Fruit fly (Drosophila melanogaster): ENCODE results near the gene gcm.

The gcm gene

DNA sequence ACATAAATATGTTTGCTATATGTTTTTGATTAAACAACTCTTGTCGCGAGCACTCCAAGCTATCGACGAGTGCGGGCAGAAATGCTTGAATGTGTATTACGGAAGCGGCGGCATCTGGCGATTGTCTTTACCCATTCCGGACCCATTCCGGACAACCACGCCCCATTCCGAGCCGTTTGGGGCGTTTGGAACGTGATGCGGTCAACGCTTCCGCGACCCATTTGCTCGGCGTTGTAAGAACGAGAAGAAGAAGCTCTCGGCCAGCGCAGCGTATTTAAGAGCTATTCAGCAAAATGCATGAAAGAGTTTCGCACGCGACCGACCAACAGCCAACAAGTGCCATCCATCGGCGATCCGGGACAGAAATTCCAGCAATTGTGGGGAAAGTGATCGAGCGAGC is 36.0 kb downstream of the gcm start, which contains the start of gene CG13114:
CG13114 (plus strand) TSS at position 301 of the 400 bp plus-strand sequence.
- TF ChIP-seq insv (optimal IDR thresholded peaks at IDR 0.05) (no peak), Myc (optimal IDR thresholded peaks at IDR 0.05) (no peak), h (optimal IDR thresholded peaks at IDR 0.05) (no peak), psq (optimal IDR thresholded peaks at IDR 0.05) (no peak), Sin3A (optimal IDR thresholded peaks at IDR 0.05) (no peak), ttk (optimal IDR thresholded peaks at IDR 0.05) (no peak)

dm6 chr2L:9543871-9544270 is 37.7 kb downstream of the gcm start, which contains the start of gene CG13113:
Gene CG13113 (plus strand): TSS chr2L:9544171.
- TF ChIP-seq h (optimal IDR thresholded peaks at IDR 0.05) (no peak), ttk (optimal IDR thresholded peaks at IDR 0.05) (no peak), insv (optimal IDR thresholded peaks at IDR 0.05) (no peak), Sin3A (optimal IDR thresholded peaks at IDR 0.05) (no peak), psq (optimal IDR thresholded peaks at IDR 0.05) (no peak), Myc (optimal IDR thresholded peaks at IDR 0.05) (no peak)

dm6 chr2L:9542578-9542977 is 39.0 kb downstream of the gcm start, which contains the start of gene Cpr30B:
Gene Cpr30B (plus strand): TSS chr2L:9542878.
- TF ChIP-seq insv (optimal IDR thresholded peaks at IDR 0.05): no peak
- TF ChIP-seq Myc (optimal IDR thresholded peaks at IDR 0.05): no peak
- TF ChIP-seq ttk (optimal IDR thresholded peaks at IDR 0.05): no peak
- TF ChIP-seq h (optimal IDR thresholded peaks at IDR 0.05): no peak
- no peak for TF ChIP-seq Sin3A (optimal IDR thresholded peaks at IDR 0.05)
- no peak for TF ChIP-seq psq (optimal IDR thresholded peaks at IDR 0.05)

- no peak for TF ChIP-seq h (optimal IDR thresholded peaks at IDR 0.05)
- no peak for TF ChIP-seq Sin3A (optimal IDR thresholded peaks at IDR 0.05)
- TF ChIP-seq ttk (optimal IDR thresholded peaks at IDR 0.05): no peak
- TF ChIP-seq psq (optimal IDR thresholded peaks at IDR 0.05): no peak
- no peak for TF ChIP-seq insv (optimal IDR thresholded peaks at IDR 0.05)
- TF ChIP-seq Myc (optimal IDR thresholded peaks at IDR 0.05): no peak
Observed at dm6 chr2L:9539988-9540573, 41.5 kb downstream of the gcm start, which contains the start of gene CG17855. Gene CG17855 (plus strand): TSS chr2L:9540523.

DNA sequence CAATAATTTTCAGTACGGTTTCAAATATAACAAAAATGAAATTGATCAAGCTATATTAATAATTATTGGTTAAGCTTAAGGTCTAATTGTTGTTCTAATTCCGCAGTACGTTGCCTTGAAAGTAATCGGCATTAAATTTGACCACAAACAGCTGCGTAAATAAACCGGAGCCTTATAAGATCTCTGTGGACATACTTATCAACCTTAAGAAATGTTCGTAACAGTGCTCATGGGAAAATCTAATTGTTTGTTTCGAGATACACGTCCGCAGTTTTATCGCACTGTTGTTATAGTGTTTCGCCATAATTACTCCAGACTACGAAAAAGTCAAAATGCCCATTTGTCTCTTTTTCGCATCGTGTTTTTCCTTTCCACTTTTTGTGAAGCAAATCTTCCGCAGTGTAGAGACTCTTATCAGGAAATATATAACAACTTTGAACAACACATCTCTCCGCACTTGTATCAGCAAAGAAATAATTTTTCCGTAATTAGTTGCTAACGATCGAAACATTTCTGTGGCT is 51.6 kb downstream of the gcm start:
- TF ChIP-seq h (optimal IDR thresholded peaks at IDR 0.05) (no peak), Myc (optimal IDR thresholded peaks at IDR 0.05) (no peak), insv (optimal IDR thresholded peaks at IDR 0.05) (no peak), ttk (optimal IDR thresholded peaks at IDR 0.05) (no peak), Sin3A (optimal IDR thresholded peaks at IDR 0.05) (no peak)

Data from Kc167 (cell line).